Fruit fly (Drosophila melanogaster) whole organism, prepupa: ENCODE data around the gene tilB.
A peak's percentile ranks its signal among the peaks of the same experiment; 100 is the strongest.

Experiments
- CG10631 ChIP-seq: fragments of 200-800 bp; sonication (Bioruptor generic); optimal IDR thresholded peaks from 2 replicates; lab custom pipeline; 2016; ENCODE audit warnings: missing biosample characterization, missing genetic modification characterization
- CG11294 ChIP-seq: fragments of 200-800 bp; sonication (Bioruptor generic); IDR thresholded peaks from 2 replicates; pipeline ENCODE4 v1.3.6; 2022; ENCODE audit warnings: missing biosample characterization, missing genetic modification characterization
- CG1621 ChIP-seq: fragments of 200-800 bp; sonication (Bioruptor generic); optimal IDR thresholded peaks from 3 replicates; lab custom pipeline; 2018; ENCODE audit warnings: missing biosample characterization, mild to moderate bottlenecking, missing genetic modification characterization
- CG16779 ChIP-seq: fragments of 200-800 bp; sonication (Bioruptor generic); optimal IDR thresholded peaks from 3 replicates; lab custom pipeline; 2017; ENCODE audit warnings: missing biosample characterization, mild to moderate bottlenecking, missing genetic modification characterization
- CG3032 ChIP-seq: fragments of 200-800 bp; optimal IDR thresholded peaks from 2 replicates; lab custom pipeline; 2019; ENCODE audit warnings: missing biosample characterization, mild to moderate bottlenecking, missing genetic modification characterization, moderate library complexity
- CG34406 ChIP-seq: fragments of 200-800 bp; sonication (Bioruptor generic); optimal IDR thresholded peaks from 3 replicates; lab custom pipeline; 2016; ENCODE audit warnings: missing biosample characterization, missing genetic modification characterization
- CG6163 ChIP-seq: fragments of 200-800 bp; sonication (Bioruptor generic); IDR thresholded peaks from 3 replicates; pipeline ENCODE4 v1.3.6; 2022; ENCODE audit warnings: missing biosample characterization, missing genetic modification characterization
- CG6792 ChIP-seq: fragments of 200-800 bp; sonication (Bioruptor generic); optimal IDR thresholded peaks from 3 replicates; lab custom pipeline; 2016; ENCODE audit warnings: missing biosample characterization, missing genetic modification characterization
- CG6808 ChIP-seq: fragments of 200-800 bp; sonication (Bioruptor generic); optimal IDR thresholded peaks from 3 replicates; lab custom pipeline; 2017; ENCODE audit warnings: missing biosample characterization, missing genetic modification characterization, mild to moderate bottlenecking, moderate library complexity, missing genetic modification reagents
- CG6854 ChIP-seq: fragments of 200-800 bp; sonication (Bioruptor generic); optimal IDR thresholded peaks from 2 replicates; lab custom pipeline; 2017; ENCODE audit warnings: missing biosample characterization, mild to moderate bottlenecking, missing genetic modification characterization
- CG8632 ChIP-seq: fragments of 200-800 bp; sonication (Bioruptor generic); optimal IDR thresholded peaks from 3 replicates; lab custom pipeline; 2016; ENCODE audit warnings: missing biosample characterization, missing genetic modification characterization
- CG9139 ChIP-seq: fragments of 200-800 bp; sonication (Bioruptor generic); optimal IDR thresholded peaks from 3 replicates; lab custom pipeline; 2017; ENCODE audit warnings: missing biosample characterization, mild to moderate bottlenecking, missing genetic modification characterization
- Eip78C ChIP-seq: fragments of 200-800 bp; sonication (Bioruptor generic); peaks from one replicate; lab custom pipeline; 2016; ENCODE audit warnings: missing biosample characterization, missing genetic modification characterization
- Eip93F ChIP-seq: fragments of 200-800 bp; sonication (Bioruptor generic); optimal IDR thresholded peaks from 2 replicates; lab custom pipeline; 2016; ENCODE audit warnings: missing biosample characterization, mild to moderate bottlenecking, missing genetic modification characterization
- Ets21C ChIP-seq: fragments of 200-800 bp; sonication (Bioruptor generic); optimal IDR thresholded peaks from 3 replicates; lab custom pipeline; 2016; ENCODE audit warnings: missing biosample characterization, missing genetic modification characterization
- Hr39 ChIP-seq: fragments of 200-800 bp; sonication (Bioruptor generic); optimal IDR thresholded peaks from 2 replicates; lab custom pipeline; 2016; ENCODE audit warnings: missing biosample characterization, missing genetic modification characterization
- Hr4 ChIP-seq: fragments of 200-800 bp; sonication (Bioruptor generic); optimal IDR thresholded peaks from 3 replicates; lab custom pipeline; 2016; ENCODE audit warnings: missing biosample characterization, missing genetic modification characterization
- Smox ChIP-seq: fragments of 200-800 bp; sonication (Bioruptor generic); optimal IDR thresholded peaks from 3 replicates; lab custom pipeline; 2016; ENCODE audit warnings: missing biosample characterization, missing genetic modification characterization
- Sox102F ChIP-seq: fragments of 200-800 bp; sonication (Bioruptor generic); optimal IDR thresholded peaks from 2 replicates; lab custom pipeline; 2016; ENCODE audit warnings: missing biosample characterization, mild to moderate bottlenecking, missing genetic modification characterization
- Sox15 ChIP-seq: fragments of 200-800 bp; sonication (Bioruptor generic); optimal IDR thresholded peaks from 3 replicates; lab custom pipeline; 2016; ENCODE audit warnings: missing biosample characterization, missing genetic modification characterization
- cyc ChIP-seq: fragments of 200-800 bp; sonication (Bioruptor generic); optimal IDR thresholded peaks from 3 replicates; lab custom pipeline; 2016; ENCODE audit warnings: missing biosample characterization, missing genetic modification characterization
- dac ChIP-seq: fragments of 200-800 bp; sonication (Bioruptor generic); optimal IDR thresholded peaks from 2 replicates; lab custom pipeline; 2017; ENCODE audit warnings: missing biosample characterization, mild to moderate bottlenecking, missing genetic modification characterization
- eg ChIP-seq: fragments of 200-800 bp; sonication (Bioruptor generic); IDR thresholded peaks from 3 replicates; pipeline ENCODE4 v1.3.6; 2022; ENCODE audit warnings: missing biosample characterization, missing genetic modification characterization
- esn ChIP-seq: fragments of 200-800 bp; sonication (Bioruptor generic); optimal IDR thresholded peaks from 2 replicates; lab custom pipeline; 2016; ENCODE audit warnings: missing biosample characterization, mild to moderate bottlenecking, missing genetic modification characterization, moderate library complexity
- fd59A ChIP-seq: fragments of 200-800 bp; sonication (Bioruptor generic); optimal IDR thresholded peaks from 2 replicates; lab custom pipeline; 2017; ENCODE audit warnings: missing biosample characterization, mild to moderate bottlenecking, missing genetic modification characterization, missing genetic modification reagents
- fd85E ChIP-seq: fragments of 200-800 bp; sonication (Bioruptor generic); optimal IDR thresholded peaks from 3 replicates; lab custom pipeline; 2016; ENCODE audit warnings: missing biosample characterization, missing genetic modification characterization
- fkh ChIP-seq: fragments of 200-800 bp; sonication (Bioruptor generic); optimal IDR thresholded peaks from 3 replicates; lab custom pipeline; 2017; ENCODE audit warnings: missing biosample characterization, mild to moderate bottlenecking, missing genetic modification characterization, moderate library complexity
- lz ChIP-seq: fragments of 200-800 bp; sonication (Bioruptor generic); optimal IDR thresholded peaks from 3 replicates; lab custom pipeline; 2016; ENCODE audit warnings: missing biosample characterization, missing genetic modification characterization
- pdm3 ChIP-seq: fragments of 200-800 bp; sonication (Bioruptor generic); optimal IDR thresholded peaks from 3 replicates; lab custom pipeline; 2016; ENCODE audit warnings: missing biosample characterization, missing genetic modification characterization
- salr ChIP-seq, 2 experiments: fragments of 200-800 bp; sonication (Bioruptor generic); optimal IDR thresholded peaks; 3 replicates each; lab custom pipeline; 2016 to 2018; ENCODE audit warnings: missing biosample characterization in 2 of 2, missing genetic modification characterization in 2 of 2, mild to moderate bottlenecking in 1 of 2
- spab ChIP-seq: fragments of 200-800 bp; sonication (Bioruptor generic); optimal IDR thresholded peaks from 2 replicates; lab custom pipeline; 2017; ENCODE audit warnings: missing biosample characterization, mild to moderate bottlenecking, missing genetic modification characterization, missing genetic modification reagents
- ss ChIP-seq, 2 experiments: fragments of 200-800 bp; sonication (Bioruptor generic); optimal IDR thresholded peaks; 2 replicates in 1 of 2; 3 replicates in 1 of 2; lab custom pipeline; 2017 to 2018; ENCODE audit warnings: mild to moderate bottlenecking in 2 of 2, missing biosample characterization in 2 of 2, missing genetic modification characterization in 2 of 2, moderate library complexity in 1 of 2
- topi ChIP-seq: fragments of 200-800 bp; sonication (Bioruptor generic); optimal IDR thresholded peaks from 3 replicates; lab custom pipeline; 2016; ENCODE audit warnings: missing biosample characterization, missing genetic modification characterization
- vri ChIP-seq: fragments of 200-800 bp; sonication (Bioruptor generic); optimal IDR thresholded peaks from 3 replicates; lab custom pipeline; 2016; ENCODE audit warnings: missing biosample characterization, mild to moderate bottlenecking, missing genetic modification characterization

tilB gene

dm6 chrX:22449191-22449787 is at the start of gene tilB, which contains the start of gene CG14615:
TSS of gene tilB (plus strand) at chrX:22449737.
TSS of gene CG14615 (minus strand) at chrX:22449491.
- TF ChIP-seq Sox102F (no peak), dac (no peak), Hr4 (GFP tag; lab: Kevin White, UChicago) (no peak), CG6163 (GFP tag; lab: Robert Waterston, UW) (no peak)

DNA sequence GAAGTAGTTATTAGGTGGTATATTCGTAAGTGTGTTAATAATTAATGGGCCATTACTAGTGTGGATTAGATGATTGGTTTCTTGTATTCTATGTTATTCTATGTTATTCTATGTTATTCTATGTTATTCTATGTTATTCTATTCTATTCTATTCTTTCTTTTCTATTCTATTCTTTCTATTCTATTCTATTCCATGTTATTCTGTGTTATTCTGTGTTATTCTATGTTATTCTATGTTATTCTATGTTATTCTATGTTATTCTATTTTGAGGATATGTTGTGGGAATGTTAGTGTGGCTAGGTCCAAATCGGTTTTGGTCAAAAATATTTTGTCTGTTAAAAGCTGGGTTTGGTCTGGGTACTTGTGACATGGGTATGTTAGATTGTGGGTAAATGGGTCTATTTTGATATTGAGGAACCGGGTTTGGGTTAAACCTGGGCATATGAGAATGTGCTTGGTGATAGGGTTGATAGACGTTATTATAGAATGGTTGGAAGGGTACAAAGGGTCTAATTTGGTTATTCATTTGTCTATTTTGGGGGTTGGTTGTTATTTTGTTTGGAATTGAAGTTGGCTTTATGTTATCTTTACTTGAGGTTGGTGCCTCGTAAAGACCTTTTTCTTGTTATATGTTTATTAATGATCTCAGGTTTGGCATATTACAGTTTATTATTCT is 16.5 kb upstream of the tilB start:
- TF ChIP-seq Eip93F (GFP tag; lab: Kevin White, UChicago) (peak; percentile 44), Sox102F (peak; percentile 66)
- TF ChIP-seq, all 60 proteins: peak for 2; not testable (repeated sequence) for 58

DNA sequence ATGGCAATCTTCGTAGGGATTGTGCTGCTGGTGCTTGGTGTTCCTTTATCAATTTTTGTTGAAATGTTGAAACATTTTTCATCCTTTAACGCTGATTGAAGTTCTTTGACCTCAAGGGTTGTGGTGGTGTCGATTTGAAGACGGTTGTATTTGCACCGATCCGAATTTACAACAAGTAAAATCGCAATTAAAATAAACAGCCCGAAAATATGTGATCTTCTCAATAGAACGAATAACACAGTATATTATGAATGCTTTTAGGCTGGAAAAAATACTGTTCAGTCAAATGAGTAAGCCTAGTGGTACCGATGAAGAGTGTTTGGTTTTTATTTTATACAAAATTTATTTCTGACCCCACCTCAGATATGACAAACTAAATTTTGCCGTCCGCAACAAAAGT is 6.5 kb upstream of the tilB start:
- TF ChIP-seq Eip78C (GFP tag; lab: Kevin White, UChicago): peak; percentile 38
- TF ChIP-seq CG6854 (GFP tag; lab: Kevin White, UChicago): no peak
- TF ChIP-seq Ets21C (GFP tag; lab: Kevin White, UChicago): no peak
- TF ChIP-seq fd59A (GFP tag; lab: Kevin White, UChicago): no peak

DNA sequence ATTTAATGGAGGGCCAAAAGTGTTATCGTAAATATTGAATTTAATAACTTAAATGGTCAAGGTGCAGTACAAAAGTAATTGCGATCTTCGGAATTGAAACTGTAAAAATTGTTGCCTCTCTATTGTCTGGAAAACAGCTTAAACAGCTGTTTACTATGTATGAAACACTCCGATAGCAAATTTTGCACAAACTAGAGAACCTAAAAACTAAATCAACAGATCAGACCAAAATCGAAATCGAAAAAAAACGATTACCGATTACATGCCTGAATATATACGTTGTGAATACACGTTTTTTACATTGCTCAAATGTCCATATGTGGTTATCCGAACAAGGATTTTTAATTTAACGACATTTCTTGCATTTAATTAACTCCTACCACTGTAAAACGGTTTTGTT is 6.0 kb upstream of the tilB start:
- TF ChIP-seq Eip78C (GFP tag; lab: Kevin White, UChicago) (no peak), CG16779 (tag; lab: Kevin White, UChicago) (no peak), salr (GFP tag; optimal IDR thresholded peaks at IDR 0.05; lab: Kevin White, UChicago) (no peak), CG3032 (tag; lab: Kevin White, UChicago) (no peak), pdm3 (no peak), Ets21C (GFP tag; lab: Kevin White, UChicago) (no peak), Sox102F (no peak), CG6808 (GFP tag; lab: Kevin White, UChicago) (no peak), Smox (GFP tag; lab: Kevin White, UChicago) (no peak), fkh (no peak), CG11294 (GFP tag; lab: Robert Waterston, UW) (no peak), CG9139 (GFP tag; lab: Kevin White, UChicago) (no peak), eg (GFP tag; lab: Robert Waterston, UW) (no peak), spab (no peak), CG6792 (GFP tag; lab: Kevin White, UChicago) (no peak)

DNA sequence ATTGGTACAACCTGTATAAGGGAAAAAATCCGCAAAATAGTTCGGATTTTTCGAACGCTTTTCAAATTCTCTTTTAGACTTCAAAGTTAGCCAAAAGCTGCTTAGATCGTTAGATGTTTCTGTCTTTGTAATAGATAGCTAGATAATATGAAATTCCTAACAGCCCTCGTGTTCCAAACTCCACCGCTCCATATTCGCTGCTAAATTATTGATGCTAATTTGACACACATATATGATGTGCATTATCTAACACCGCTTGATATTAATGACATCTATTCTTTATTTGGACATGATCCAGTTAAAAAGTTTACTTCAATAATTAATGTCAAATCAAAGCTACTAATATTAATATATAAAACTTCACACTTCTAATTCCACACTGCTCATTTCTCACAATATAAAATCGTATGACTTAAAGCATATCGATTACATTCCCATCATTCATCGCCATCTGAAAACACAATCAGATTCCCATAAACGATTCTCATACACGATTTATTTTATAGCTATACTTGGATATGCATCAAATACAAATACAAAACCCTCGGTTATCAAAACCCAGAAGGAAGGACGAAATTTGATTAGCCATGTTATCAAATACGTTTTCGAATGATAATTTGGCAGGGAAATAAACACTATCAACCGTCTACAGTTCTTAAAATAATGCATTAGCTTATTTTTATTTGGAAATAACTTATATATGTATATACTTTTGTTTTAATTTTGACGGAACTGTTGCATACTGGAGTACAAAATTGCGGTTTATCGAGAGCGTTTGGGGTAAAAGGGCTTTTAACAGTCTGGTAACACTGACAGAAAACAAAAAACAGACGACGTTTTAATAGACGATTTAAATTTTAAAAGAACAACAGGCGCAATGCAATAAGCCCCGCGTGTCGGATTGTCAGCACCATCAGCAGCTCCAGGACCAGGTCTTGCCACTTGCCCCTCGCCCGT is 5.3 kb upstream of the tilB start, which contains the start of gene CG14621:
Gene CG14621, plus strand, starts transcription at position 274 of the 957 bp plus-strand sequence.
- TF ChIP-seq topi (GFP tag; lab: Kevin White, UChicago) (no peak), vri (GFP tag; lab: Kevin White, UChicago) (no peak), CG9139 (GFP tag; lab: Kevin White, UChicago) (no peak), lz (GFP tag; lab: Kevin White, UChicago) (no peak), eg (GFP tag; lab: Robert Waterston, UW) (no peak), cyc (no peak), esn (GFP tag; lab: Kevin White, UChicago) (peak; percentile 19)

DNA sequence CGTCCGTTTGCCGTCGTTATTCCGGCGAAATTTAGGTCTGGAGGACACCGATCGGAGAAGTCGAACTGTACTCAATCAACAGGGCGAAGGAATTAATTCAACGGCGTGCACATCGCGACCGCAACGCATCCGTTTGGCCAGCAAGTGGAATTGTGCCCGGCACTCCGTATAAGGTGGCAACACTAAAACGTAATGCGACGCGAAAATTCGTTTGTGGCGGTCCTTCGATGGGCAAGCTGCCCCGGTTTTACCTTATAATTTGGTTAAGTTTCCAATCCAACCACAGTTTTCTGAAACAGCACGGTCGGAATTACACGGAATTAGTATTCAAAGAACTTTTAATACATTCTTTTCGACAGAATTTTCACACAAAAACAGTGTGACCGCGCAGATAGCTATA is 5.5 kb downstream of the tilB start, which contains the start of gene wap:
Gene wap, minus strand, starts transcription at position 400 of the 400 bp plus-strand sequence.
- TF ChIP-seq dac (no peak), Ets21C (GFP tag; lab: Kevin White, UChicago) (no peak), CG1621 (tag; lab: Kevin White, UChicago) (no peak), Smox (GFP tag; lab: Kevin White, UChicago) (no peak), CG11294 (GFP tag; lab: Robert Waterston, UW) (no peak), CG10631 (GFP tag; lab: Kevin White, UChicago) (no peak), ss (GFP tag; optimal IDR thresholded peaks at IDR 0.05; lab: Kevin White, UChicago) (no peak), CG8632 (GFP tag; lab: Kevin White, UChicago) (no peak), fd85E (GFP tag; lab: Kevin White, UChicago) (no peak), Eip78C (GFP tag; lab: Kevin White, UChicago) (no peak), Hr39 (no peak), Eip93F (GFP tag; lab: Kevin White, UChicago) (no peak), esn (GFP tag; lab: Kevin White, UChicago) (no peak), Sox15 (no peak), CG34406 (GFP tag; lab: Kevin White, UChicago) (no peak)
